Worm (Caenorhabditis elegans): ENCODE results near the gene svh-11.

The svh-11 gene

DNA sequence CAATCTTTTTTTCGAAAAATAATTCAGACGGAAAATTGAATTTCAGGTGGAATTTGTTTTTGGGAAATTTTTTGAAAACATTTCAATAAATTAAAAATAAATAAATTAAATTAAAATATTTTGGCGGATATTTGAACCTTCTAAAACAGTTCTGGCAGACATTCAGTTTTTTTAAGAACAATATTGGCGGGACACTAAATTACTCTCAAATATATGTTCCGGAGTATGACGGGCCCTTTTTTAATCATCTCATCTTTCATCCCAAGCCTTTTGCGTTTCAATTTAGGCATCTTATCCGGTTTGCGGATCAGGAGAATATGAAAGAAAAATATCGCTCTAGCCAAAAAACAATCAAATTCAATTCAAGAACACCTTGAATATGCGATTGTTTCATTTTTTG is at the start of gene svh-11:
Gene svh-11, plus strand, starts transcription at position 301 of the 400 bp plus-strand sequence.
- TF ChIP-seq ZK337.2 (GFP tag; IDR thresholded peaks at IDR 0.05) (no peak), lim-7 (GFP tag; IDR thresholded peaks at IDR 0.05) (no peak), aha-1 (tag) (no peak), sdz-12 (GFP tag; optimal IDR thresholded peaks at IDR 0.05) (no peak), unc-130 (GFP tag; optimal IDR thresholded peaks at IDR 0.05) (no peak), mes-2 (tag; optimal IDR thresholded peaks at IDR 0.05; ENCODE audit: poor library complexity, severe bottlenecking) (no peak), nhr-28 (tag; optimal IDR thresholded peaks at IDR 0.05) (no peak), nhr-77 (tag; optimal IDR thresholded peaks at IDR 0.05) (no peak), nhr-6 (tag; optimal IDR thresholded peaks at IDR 0.05) (no peak), lin-39 (tag; optimal IDR thresholded peaks at IDR 0.05) (no peak), ceh-62 (tag; optimal IDR thresholded peaks at IDR 0.05) (no peak), pqm-1 (tag; optimal IDR thresholded peaks at IDR 0.05) (no peak), F44E2.7 (GFP tag; IDR thresholded peaks at IDR 0.05) (no peak), Y105C5A.15 (GFP tag; IDR thresholded peaks at IDR 0.05) (no peak), gei-8 (GFP tag; optimal IDR thresholded peaks at IDR 0.05) (no peak), mxl-3 (GFP tag; optimal IDR thresholded peaks at IDR 0.05) (no peak), zfp-2 (tag; optimal IDR thresholded peaks at IDR 0.05) (no peak), zag-1 (tag; optimal IDR thresholded peaks at IDR 0.05) (no peak), ztf-11 (tag; optimal IDR thresholded peaks at IDR 0.05) (no peak), nhr-42 (GFP tag; IDR thresholded peaks at IDR 0.05) (no peak)

DNA sequence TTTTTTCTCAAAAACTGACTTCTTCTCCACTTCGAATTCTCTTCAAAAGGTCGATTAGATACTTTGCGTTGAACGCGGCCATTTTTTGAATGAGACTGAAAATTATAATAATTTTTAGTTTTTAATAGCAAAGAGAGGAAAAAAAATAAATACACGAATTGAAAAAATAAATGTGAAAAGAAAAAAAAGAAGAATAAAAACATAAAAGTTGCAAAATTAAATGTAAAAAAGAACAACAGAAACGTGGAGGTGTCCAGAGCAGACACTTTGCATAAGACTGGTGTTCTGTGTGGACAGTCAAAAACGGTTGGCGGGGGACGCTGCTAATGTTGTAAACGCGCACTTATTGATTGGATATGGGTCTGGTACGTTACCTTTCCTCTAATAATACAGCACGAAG is 47.6 kb upstream of the svh-11 start, which contains the start of gene C45H4.14:
Gene C45H4.14, minus strand, starts transcription at position 101 of the 400 bp plus-strand sequence.
- TF ChIP-seq daf-12 (tag; optimal IDR thresholded peaks at IDR 0.05): no peak
- TF ChIP-seq lin-1 (GFP tag; IDR thresholded peaks at IDR 0.05): no peak
- TF ChIP-seq php-3 (GFP tag; IDR thresholded peaks at IDR 0.05): no peak
- no peak for TF ChIP-seq egl-43 (GFP tag; IDR thresholded peaks at IDR 0.05)
- TF ChIP-seq nhr-10 (tag; optimal IDR thresholded peaks at IDR 0.05): no peak
- no peak for TF ChIP-seq lsy-2 (tag; optimal IDR thresholded peaks at IDR 0.05)
- no peak for TF ChIP-seq mes-2 (tag; optimal IDR thresholded peaks at IDR 0.05; ENCODE audit: poor library complexity, severe bottlenecking)
- TF ChIP-seq R02D3.7 (tag; optimal IDR thresholded peaks at IDR 0.05): no peak
- TF ChIP-seq rbr-2 (tag; optimal IDR thresholded peaks at IDR 0.05): no peak
- TF ChIP-seq ZK337.2 (GFP tag; IDR thresholded peaks at IDR 0.05): no peak
- TF ChIP-seq ceh-44 (GFP tag; IDR thresholded peaks at IDR 0.05): no peak
- TF ChIP-seq ama-1 (optimal IDR thresholded peaks at IDR 0.05): no peak
- no peak for TF ChIP-seq aha-1 (tag)
- TF ChIP-seq aly-2 (tag; optimal IDR thresholded peaks at IDR 0.05): no peak
- TF ChIP-seq ctbp-1 (GFP tag; IDR thresholded peaks at IDR 0.05): no peak
- no peak for TF ChIP-seq D1046.2 (GFP tag; IDR thresholded peaks at IDR 0.05)
- no peak for TF ChIP-seq jun-1 (tag; optimal IDR thresholded peaks at IDR 0.05)
- no peak for TF ChIP-seq set-16 (GFP tag; IDR thresholded peaks at IDR 0.05)

DNA sequence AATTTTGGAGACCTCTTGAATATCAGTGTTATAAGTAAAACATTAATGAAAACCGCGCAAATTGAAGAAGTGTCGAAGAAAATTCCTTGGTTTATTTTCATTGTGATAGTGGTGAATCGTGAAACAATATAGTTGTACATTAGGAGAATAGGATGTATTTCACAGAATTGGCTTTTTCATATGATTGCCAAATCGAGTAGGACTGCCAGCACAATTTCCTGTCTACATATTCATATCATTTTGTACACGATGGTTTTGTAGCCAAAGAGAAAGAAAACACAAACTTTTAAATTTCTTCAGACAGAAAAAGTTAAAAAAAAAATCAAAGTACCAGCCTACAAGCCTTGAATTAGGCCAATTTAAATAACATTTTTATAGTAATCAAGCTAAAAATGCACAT is 43.2 kb upstream of the svh-11 start, which contains the start of gene str-255:
Gene str-255, minus strand, starts transcription at position 101 of the 400 bp plus-strand sequence.
- no peak for TF ChIP-seq daf-16 (GFP tag; optimal IDR thresholded peaks at IDR 0.05)
- TF ChIP-seq daf-16 (tag; optimal IDR thresholded peaks at IDR 0.05): no peak
- TF ChIP-seq madf-5 (GFP tag; IDR thresholded peaks at IDR 0.05): no peak
- TF ChIP-seq egl-43 (GFP tag; IDR thresholded peaks at IDR 0.05): no peak
- no peak for TF ChIP-seq madf-9 (GFP tag; conservative IDR thresholded peaks at IDR 0.05)
- no peak for TF ChIP-seq saeg-2 (GFP tag; IDR thresholded peaks at IDR 0.05)
- no peak for TF ChIP-seq nhr-41 (GFP tag; IDR thresholded peaks at IDR 0.05)
- TF ChIP-seq jun-1 (tag; optimal IDR thresholded peaks at IDR 0.05): no peak
- no peak for TF ChIP-seq dmd-9 (GFP tag; IDR thresholded peaks at IDR 0.05)
- TF ChIP-seq F26F4.8 (GFP tag; conservative IDR thresholded peaks at IDR 0.05): no peak

All from whole organism, L4 larva.